Fruit fly (Drosophila melanogaster): ENCODE measurements around the gene yip2.

Gene yip2

DNA sequence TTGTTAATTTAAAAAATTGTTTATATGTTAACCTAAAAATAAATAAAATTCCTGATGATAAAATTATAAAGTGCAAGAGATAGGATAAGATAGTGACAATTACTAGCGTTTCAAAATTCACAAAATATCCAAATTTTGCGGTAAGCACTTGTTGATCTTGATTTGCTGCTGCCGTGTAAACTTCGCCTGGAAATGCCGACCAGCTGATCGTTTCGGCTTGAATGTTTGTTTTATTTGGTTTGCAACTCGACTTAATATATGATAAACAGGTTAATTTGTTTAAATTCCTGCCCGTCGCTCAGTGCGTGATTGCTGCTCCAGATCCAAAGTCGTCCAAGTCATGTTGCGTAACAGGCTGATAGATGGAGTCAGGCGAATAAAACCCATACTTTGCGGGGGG lies 6.3 kb downstream of the yip2 start, which contains the start of gene CG4592 (continued):
- TF ChIP-seq Dbx (GFP tag; IDR thresholded peaks at IDR 0.05) (peak; percentile 66; the same call in 2 of the 3 replicates), Atf6 (GFP tag; IDR thresholded peaks at IDR 0.05) (peak; percentile 72), knrl (GFP tag; IDR thresholded peaks at IDR 0.05; ENCODE audit: partially characterized antibody) (no peak), dm (GFP tag; optimal IDR thresholded peaks at IDR 0.05) (no peak), ato (GFP tag; IDR thresholded peaks at IDR 0.05; ENCODE audit: partially characterized antibody) (no peak), Dll (GFP tag; IDR thresholded peaks at IDR 0.05; ENCODE audit: partially characterized antibody) (no peak), cas (GFP tag; IDR thresholded peaks at IDR 0.05) (0 out of 2 replicates have a peak, but pooled peaks have one; percentile 37), Sox102F (GFP tag; optimal IDR thresholded peaks at IDR 0.05) (peak; percentile 61), chinmo (GFP tag; IDR thresholded peaks at IDR 0.05; ENCODE audit: partially characterized antibody) (no peak), nau (GFP tag; optimal IDR thresholded peaks at IDR 0.05) (no peak), prd (optimal IDR thresholded peaks at IDR 0.05) (no peak), prd (GFP tag; IDR thresholded peaks at IDR 0.05) (peak; percentile 53; the same call in 2 of the 3 replicates), nerfin-2 (GFP tag; IDR thresholded peaks at IDR 0.05; ENCODE audit: partially characterized antibody) (no peak), Hmx (GFP tag; optimal IDR thresholded peaks at IDR 0.05) (peak; percentile 25), run (tag; optimal IDR thresholded peaks at IDR 0.05) (no peak), Hand (GFP tag; optimal IDR thresholded peaks at IDR 0.05) (peak; percentile 6), CG8281 (tag; optimal IDR thresholded peaks at IDR 0.05) (no peak), dpn (GFP tag; optimal IDR thresholded peaks at IDR 0.05) (peak; percentile 24 to 50), Spps (tag; optimal IDR thresholded peaks at IDR 0.05) (peak; percentile 22), CG32767 (GFP tag; IDR thresholded peaks at IDR 0.05) (peak; percentile 56; the same call in 1 of the 2 replicates), slbo (GFP tag; IDR thresholded peaks at IDR 0.05) (peak; percentile 62), CG2129 (GFP tag; IDR thresholded peaks at IDR 0.05; ENCODE audit: partially characterized antibody) (no peak), Dip3 (GFP tag; optimal IDR thresholded peaks at IDR 0.05) (peak; percentile 18), insv (GFP tag; optimal IDR thresholded peaks at IDR 0.05) (no peak), sens (GFP tag) (peak; percentile 90), Deaf1 (tag; optimal IDR thresholded peaks at IDR 0.05) (peak; percentile 27), CG1832 (GFP tag; optimal IDR thresholded peaks at IDR 0.05) (no peak), C15 (GFP tag; IDR thresholded peaks at IDR 0.05) (no peak), onecut (GFP tag; IDR thresholded peaks at IDR 0.05) (peak; percentile 63), CG17912 (GFP tag; optimal IDR thresholded peaks at IDR 0.05) (no peak), vvl (GFP tag; IDR thresholded peaks at IDR 0.05) (peak; percentile 86), pfk (GFP tag; optimal IDR thresholded peaks at IDR 0.05) (peak; percentile 2), CG1602 (GFP tag; optimal IDR thresholded peaks at IDR 0.05) (peak; percentile 8), da (GFP tag; optimal IDR thresholded peaks at IDR 0.05) (no peak), Dp (GFP tag; optimal IDR thresholded peaks at IDR 0.05) (peak; percentile 18), CG6254 (GFP tag; optimal IDR thresholded peaks at IDR 0.05) (peak; percentile 5), D19B (GFP tag; optimal IDR thresholded peaks at IDR 0.05) (no peak), ham (GFP tag; IDR thresholded peaks at IDR 0.05) (peak; percentile 32; the same call in 1 of the 2 replicates), CG1529 (GFP tag; optimal IDR thresholded peaks at IDR 0.05) (no peak), CG6683 (GFP tag; optimal IDR thresholded peaks at IDR 0.05) (no peak), CHES-1-like (GFP tag; optimal IDR thresholded peaks at IDR 0.05) (no peak), ftz-f1 (GFP tag; optimal IDR thresholded peaks at IDR 0.05) (peak; percentile 23), CG34422 (GFP tag; IDR thresholded peaks at IDR 0.05) (peak; percentile 11; the same call in 1 of the 3 replicates), CG15601 (tag; optimal IDR thresholded peaks at IDR 0.05) (no peak), TFAM (GFP tag; optimal IDR thresholded peaks at IDR 0.05) (no peak), chif (GFP tag; optimal IDR thresholded peaks at IDR 0.05) (peak; percentile 4 to 42), CTCF (GFP tag; optimal IDR thresholded peaks at IDR 0.05) (no peak), mam (GFP tag; optimal IDR thresholded peaks at IDR 0.05) (peak; percentile 33), CG1024 (GFP tag; IDR thresholded peaks at IDR 0.05) (peak; percentile 25; the same call in 1 of the 2 replicates), odd (GFP tag; optimal IDR thresholded peaks at IDR 0.05) (no peak), CG9932 (GFP tag; IDR thresholded peaks at IDR 0.05) (peak; percentile 57), Ptx1 (GFP tag; IDR thresholded peaks at IDR 0.05) (peak; percentile 43)

Data from whole organism, embryonic.